Fruit fly (Drosophila melanogaster) whole organism, wandering third instar larva: ENCODE data around the gene CG5885.

Source experiments
- Abd-B ChIP-seq: fragments of >200 bp; optimal IDR thresholded peaks from 2 replicates; lab custom pipeline; 2017; ENCODE audit warnings: missing biosample characterization, missing genetic modification characterization
- GATAd ChIP-seq: sonication (Bioruptor generic); optimal IDR thresholded peaks from 2 replicates; lab custom pipeline; 2016; ENCODE audit warnings: missing biosample characterization, missing genetic modification characterization
- brk ChIP-seq: fragments of 200-800 bp; sonication (Bioruptor generic); optimal IDR thresholded peaks from 2 replicates; lab custom pipeline; 2016; ENCODE audit warnings: missing biosample characterization, mild to moderate bottlenecking, missing genetic modification characterization
- usp ChIP-seq: fragments of >200 bp; optimal IDR thresholded peaks from 2 replicates; lab custom pipeline; 2017; ENCODE audit warnings: missing biosample characterization, missing genetic modification characterization

- TF ChIP-seq GATAd (GFP tag; lab: Kevin White, UChicago): no peak
- TF ChIP-seq brk: peak; percentile 1
- no peak for TF ChIP-seq Abd-B (GFP tag; lab: Kevin White, UChicago)
- no peak for TF ChIP-seq usp
Observed at dm6 chr2L:9947265-9947664, 29.1 kb upstream of the CG5885 start, which contains the start of gene CG5853.
